Worm (Caenorhabditis elegans): ENCODE measurements around the gene C33G3.6.

The C33G3.6 gene

DNA sequence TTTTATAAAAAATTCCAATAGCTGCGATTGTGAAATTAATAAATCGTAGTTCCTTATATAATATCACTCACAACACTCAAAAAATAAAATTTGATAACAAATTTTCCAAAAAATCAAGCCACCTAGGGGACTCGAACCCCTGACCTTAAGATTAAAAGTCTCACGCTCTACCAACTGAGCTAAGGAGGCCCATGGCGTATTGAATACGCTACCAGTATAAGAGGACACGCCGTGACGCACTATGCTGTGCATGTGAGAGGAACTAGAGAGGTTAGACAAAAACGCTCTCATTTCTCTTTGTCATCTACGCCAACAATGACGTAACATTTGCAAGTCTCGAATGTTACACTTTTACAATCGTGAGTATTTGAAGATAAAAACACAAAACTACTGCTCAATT, 20.3 kb downstream of the C33G3.6 start (continued):
- TF ChIP-seq jun-1 (tag; optimal IDR thresholded peaks at IDR 0.05) (peak; percentile 62), nhr-43 (tag; optimal IDR thresholded peaks at IDR 0.05; ENCODE audit: poor library complexity, severe bottlenecking) (peak; percentile 81), nhr-67 (tag; optimal IDR thresholded peaks at IDR 0.05) (no peak), ZK546.5 (tag; optimal IDR thresholded peaks at IDR 0.05) (no peak), lsy-12 (tag; optimal IDR thresholded peaks at IDR 0.05) (peak; percentile 89), unc-62 (GFP tag; optimal IDR thresholded peaks at IDR 0.05) (peak; percentile 77), ama-1 (optimal IDR thresholded peaks at IDR 0.05) (no peak), lin-15B (tag; optimal IDR thresholded peaks at IDR 0.05) (peak; percentile 33)

DNA sequence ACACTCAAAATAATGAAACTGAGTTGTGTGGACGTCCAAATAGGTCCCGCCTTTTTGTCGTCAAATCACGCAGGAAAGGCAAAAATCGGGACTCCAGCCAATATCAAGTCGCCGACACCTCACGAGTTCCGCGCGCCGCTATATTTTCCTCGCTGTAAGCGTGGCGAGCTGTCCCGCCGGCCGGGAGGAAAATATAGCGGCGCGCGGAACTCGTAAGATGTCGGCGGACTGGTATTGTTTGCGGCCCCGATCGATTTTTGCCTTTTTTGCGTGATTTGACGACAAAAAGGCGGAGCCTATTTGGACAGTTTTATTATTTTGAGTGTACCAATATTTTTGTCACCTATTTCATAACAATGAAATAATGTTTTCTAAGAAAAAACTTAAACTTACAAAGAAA, 21.4 kb downstream of the C33G3.6 start:
- TF ChIP-seq nhr-76 (tag; optimal IDR thresholded peaks at IDR 0.05): no peak
- no peak for TF ChIP-seq nhr-43 (tag; optimal IDR thresholded peaks at IDR 0.05; ENCODE audit: poor library complexity, severe bottlenecking)
- TF ChIP-seq elt-3 (tag; optimal IDR thresholded peaks at IDR 0.05): no peak
- TF ChIP-seq hmg-11 (tag; optimal IDR thresholded peaks at IDR 0.05): no peak
- TF ChIP-seq nhr-25 (tag; optimal IDR thresholded peaks at IDR 0.05): no peak
- no peak for TF ChIP-seq pha-4 (tag; optimal IDR thresholded peaks at IDR 0.05)
- TF ChIP-seq ztf-4 (tag; optimal IDR thresholded peaks at IDR 0.05): no peak
- TF ChIP-seq lin-39 (tag; optimal IDR thresholded peaks at IDR 0.05): no peak
- TF ChIP-seq egl-5 (tag; optimal IDR thresholded peaks at IDR 0.05): no peak
- TF ChIP-seq ama-1 (optimal IDR thresholded peaks at IDR 0.05): no peak
- TF ChIP-seq nhr-12 (tag; optimal IDR thresholded peaks at IDR 0.05): no peak
- no peak for TF ChIP-seq pqm-1 (tag; optimal IDR thresholded peaks at IDR 0.05)
- TF ChIP-seq ceh-9 (tag; optimal IDR thresholded peaks at IDR 0.05): no peak
- no peak for TF ChIP-seq nfya-1 (tag; optimal IDR thresholded peaks at IDR 0.05; ENCODE audit: insufficient read depth)
- no peak for TF ChIP-seq ceh-16 (tag; optimal IDR thresholded peaks at IDR 0.05)
- TF ChIP-seq unc-39 (tag; optimal IDR thresholded peaks at IDR 0.05): no peak

DNA sequence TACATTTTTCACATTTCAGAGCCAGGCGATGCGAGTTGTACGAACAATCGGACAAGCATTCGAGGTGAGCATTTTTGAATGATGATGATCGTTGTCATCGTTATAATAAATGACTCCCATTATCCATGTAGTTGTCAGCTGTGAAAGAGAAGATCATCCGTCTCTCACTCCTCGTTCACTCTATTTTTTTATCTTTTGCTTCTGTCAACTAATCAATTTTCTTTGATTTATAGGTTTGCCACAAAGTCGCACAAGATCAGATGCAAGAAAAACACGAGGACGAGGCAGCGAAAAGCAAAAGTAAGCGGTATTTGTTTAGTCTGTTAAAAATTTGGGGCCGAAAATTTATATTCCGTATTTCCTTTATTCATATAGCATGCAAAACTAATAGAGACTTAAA, 27.6 kb downstream of the C33G3.6 start:
- TF ChIP-seq nhr-28 (tag; optimal IDR thresholded peaks at IDR 0.05) (no peak), fkh-10 (GFP tag; optimal IDR thresholded peaks at IDR 0.05) (no peak), lsy-12 (tag; optimal IDR thresholded peaks at IDR 0.05) (no peak), lin-39 (tag; optimal IDR thresholded peaks at IDR 0.05) (peak; percentile 16), eor-1 (tag; optimal IDR thresholded peaks at IDR 0.05) (no peak), ceh-28 (tag; optimal IDR thresholded peaks at IDR 0.05) (no peak), egl-5 (tag; optimal IDR thresholded peaks at IDR 0.05) (peak; percentile 54), ama-1 (optimal IDR thresholded peaks at IDR 0.05) (no peak), nhr-12 (tag; optimal IDR thresholded peaks at IDR 0.05) (no peak)

DNA sequence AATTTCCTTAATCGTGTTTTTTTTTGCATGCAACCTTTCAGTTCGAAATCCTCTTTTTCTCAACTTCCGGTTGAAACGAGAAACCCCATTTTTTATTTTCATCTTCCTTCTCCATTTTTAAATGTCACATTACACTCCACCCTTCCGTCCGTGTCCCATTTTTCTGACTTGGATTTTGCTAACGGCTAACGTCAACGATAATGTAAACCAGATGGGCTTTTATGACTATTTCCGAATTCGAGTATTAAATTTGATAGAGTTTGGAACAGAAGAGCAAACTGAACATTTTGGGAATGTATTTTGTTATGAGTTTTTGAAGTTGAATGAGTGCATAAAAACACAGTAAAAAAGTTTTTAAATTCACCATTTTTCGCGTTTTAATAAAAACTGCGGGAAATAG, 28.4 kb downstream of the C33G3.6 start:
- no peak for TF ChIP-seq nhr-77 (tag; optimal IDR thresholded peaks at IDR 0.05)
- TF ChIP-seq fkh-10 (GFP tag; optimal IDR thresholded peaks at IDR 0.05): no peak
- TF ChIP-seq ztf-4 (tag; optimal IDR thresholded peaks at IDR 0.05): no peak
- TF ChIP-seq unc-39 (tag; optimal IDR thresholded peaks at IDR 0.05): no peak
- no peak for TF ChIP-seq ztf-11 (tag; optimal IDR thresholded peaks at IDR 0.05)
- no peak for TF ChIP-seq sea-2 (GFP tag; optimal IDR thresholded peaks at IDR 0.05)
- no peak for TF ChIP-seq ceh-9 (tag; optimal IDR thresholded peaks at IDR 0.05)
- no peak for TF ChIP-seq egl-27 (tag; optimal IDR thresholded peaks at IDR 0.05)
- TF ChIP-seq nhr-28 (tag; optimal IDR thresholded peaks at IDR 0.05): no peak
- no peak for TF ChIP-seq aly-2 (tag; optimal IDR thresholded peaks at IDR 0.05)
- no peak for TF ChIP-seq nhr-11 (tag; optimal IDR thresholded peaks at IDR 0.05)
- TF ChIP-seq elt-3 (tag; optimal IDR thresholded peaks at IDR 0.05): no peak
- TF ChIP-seq nhr-237 (tag; optimal IDR thresholded peaks at IDR 0.05): no peak

DNA sequence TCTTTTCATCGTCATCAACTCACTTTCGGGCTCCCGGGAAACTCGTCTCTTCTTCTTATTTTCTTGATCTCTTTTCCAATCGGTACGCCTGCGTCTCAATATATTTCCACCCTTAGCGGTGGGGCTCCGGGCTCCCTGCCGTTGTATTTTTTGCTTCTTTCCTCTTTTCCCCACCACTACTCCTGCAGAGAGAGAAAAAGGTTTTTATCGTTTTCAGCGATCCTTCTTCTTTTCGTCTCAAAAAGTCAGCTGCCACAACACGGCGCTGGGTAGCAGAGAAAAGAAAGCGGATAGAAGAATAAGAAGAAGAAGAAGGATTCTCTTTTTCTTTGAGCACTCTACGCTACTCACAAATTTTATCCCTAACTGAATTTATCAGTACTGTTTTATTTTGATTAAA, 29.3 kb downstream of the C33G3.6 start:
- TF ChIP-seq elt-1 (tag; optimal IDR thresholded peaks at IDR 0.05) (no peak), nhr-76 (tag; optimal IDR thresholded peaks at IDR 0.05) (no peak), pqm-1 (tag; optimal IDR thresholded peaks at IDR 0.05) (no peak), aly-2 (tag; optimal IDR thresholded peaks at IDR 0.05) (no peak), nhr-23 (tag; optimal IDR thresholded peaks at IDR 0.05) (no peak), mdl-1 (tag; optimal IDR thresholded peaks at IDR 0.05) (no peak), ztf-4 (tag; optimal IDR thresholded peaks at IDR 0.05) (no peak), R02D3.7 (tag; optimal IDR thresholded peaks at IDR 0.05) (no peak), sea-2 (GFP tag; optimal IDR thresholded peaks at IDR 0.05) (no peak), snpc-4 (tag; optimal IDR thresholded peaks at IDR 0.05) (no peak), fkh-10 (GFP tag; optimal IDR thresholded peaks at IDR 0.05) (no peak), hmg-11 (tag; optimal IDR thresholded peaks at IDR 0.05) (no peak), unc-39 (tag; optimal IDR thresholded peaks at IDR 0.05) (no peak), ceh-9 (tag; optimal IDR thresholded peaks at IDR 0.05) (no peak), nhr-77 (tag; optimal IDR thresholded peaks at IDR 0.05) (no peak), lin-15B (tag; optimal IDR thresholded peaks at IDR 0.05) (no peak)
